Fruit fly (Drosophila melanogaster): Measurements from ENCODE around the gene alpha4GT1.

Gene alpha4GT1

DNA sequence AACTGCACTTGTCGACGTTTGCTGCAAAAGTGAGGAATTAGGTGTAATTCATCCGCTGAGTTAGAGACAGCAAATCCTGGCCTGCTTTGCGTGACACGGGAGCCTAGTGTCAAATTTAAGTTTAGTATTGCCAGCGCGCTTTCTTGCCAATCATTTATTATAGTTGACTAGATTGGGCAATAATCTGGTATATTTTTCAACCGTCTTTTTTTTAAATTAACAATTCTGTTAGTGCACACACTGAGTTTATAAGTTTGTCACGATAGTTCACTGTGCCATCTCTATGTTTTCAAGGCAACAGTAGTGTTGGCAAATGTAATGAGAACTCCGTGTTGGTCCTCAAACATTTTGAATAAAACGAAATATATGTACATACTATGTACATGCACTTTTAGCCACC lies 46.1 kb downstream of the alpha4GT1 start, which contains the start of the genes CG9641 and CG3165 (continued):
- TF ChIP-seq rib (GFP tag; IDR thresholded peaks at IDR 0.05) (no peak), Med (GFP tag) (peak; percentile 98), bsh (GFP tag; optimal IDR thresholded peaks at IDR 0.05) (peak; percentile 77 to 85), CTCF (GFP tag; optimal IDR thresholded peaks at IDR 0.05) (peak; percentile 35), repo (GFP tag; optimal IDR thresholded peaks at IDR 0.05) (peak; percentile 72), Hr3 (GFP tag; optimal IDR thresholded peaks at IDR 0.05) (peak; percentile 82), HLH3B (GFP tag; IDR thresholded peaks at IDR 0.05) (peak; percentile 80), Oli (tag; optimal IDR thresholded peaks at IDR 0.05) (peak; percentile 75), dan (GFP tag; IDR thresholded peaks at IDR 0.05) (peak; percentile 60; the same call in 1 of the 2 replicates), sim (GFP tag; IDR thresholded peaks at IDR 0.05) (peak; percentile 21; the same call in 1 of the 2 replicates), tio (GFP tag; optimal IDR thresholded peaks at IDR 0.05) (no peak), kay (GFP tag; optimal IDR thresholded peaks at IDR 0.05) (peak; percentile 81), Deaf1 (tag; optimal IDR thresholded peaks at IDR 0.05) (no peak), caup (GFP tag; optimal IDR thresholded peaks at IDR 0.05; ENCODE audit: severe bottlenecking) (peak; percentile 83), row (GFP tag; IDR thresholded peaks at IDR 0.05) (peak; percentile 98), Hmx (GFP tag; optimal IDR thresholded peaks at IDR 0.05) (no peak), Oaz (GFP tag; IDR thresholded peaks at IDR 0.05) (peak; percentile 66; the same call in 1 of the 2 replicates), CG7357 (GFP tag; IDR thresholded peaks at IDR 0.05) (peak; percentile 69; the same call in 2 of the 3 replicates), Camta (GFP tag; optimal IDR thresholded peaks at IDR 0.05) (peak; percentile 86), CG43689 (GFP tag; IDR thresholded peaks at IDR 0.05) (peak; percentile 52), Spps (tag; optimal IDR thresholded peaks at IDR 0.05) (peak; percentile 70), CG7556 (GFP tag; optimal IDR thresholded peaks at IDR 0.05) (peak; percentile 79), CG2116 (GFP tag; optimal IDR thresholded peaks at IDR 0.05) (peak; percentile 72), ase (GFP tag; IDR thresholded peaks at IDR 0.05) (peak; percentile 69), CG10209 (GFP tag; optimal IDR thresholded peaks at IDR 0.05) (peak; percentile 70), CG11093 (GFP tag; IDR thresholded peaks at IDR 0.05) (peak; percentile 73; the same call in 1 of the 3 replicates), Mes4 (GFP tag; optimal IDR thresholded peaks at IDR 0.05) (peak; percentile 80), peb (GFP tag; IDR thresholded peaks at IDR 0.05) (peak; percentile 73), cato (GFP tag; optimal IDR thresholded peaks at IDR 0.05; ENCODE audit: borderline replicate concordance) (peak; percentile 81), chn (GFP tag; optimal IDR thresholded peaks at IDR 0.05) (peak; percentile 91), Mrtf (GFP tag; IDR thresholded peaks at IDR 0.05) (peak; percentile 54; the same call in 1 of the 3 replicates), zf30C (GFP tag; optimal IDR thresholded peaks at IDR 0.05) (no peak), Adf1 (GFP tag; IDR thresholded peaks at IDR 0.05) (peak; percentile 61), CG8924 (tag; optimal IDR thresholded peaks at IDR 0.05) (peak; percentile 82), CG1647 (GFP tag; optimal IDR thresholded peaks at IDR 0.05) (peak; percentile 84), Taf1 (GFP tag; IDR thresholded peaks at IDR 0.05) (peak; percentile 58; the same call in 1 of the 2 replicates), CG7786 (GFP tag; optimal IDR thresholded peaks at IDR 0.05) (peak; percentile 89), Fer3 (tag; optimal IDR thresholded peaks at IDR 0.05) (peak; percentile 74), oc (tag; optimal IDR thresholded peaks at IDR 0.05) (peak; percentile 75), CG33213 (GFP tag; optimal IDR thresholded peaks at IDR 0.05) (peak; percentile 90), HLH4C (GFP tag; IDR thresholded peaks at IDR 0.05; ENCODE audit: partially characterized antibody) (peak; percentile 90), bcd (GFP tag; optimal IDR thresholded peaks at IDR 0.05) (peak; percentile 80), CG12104 (GFP tag; optimal IDR thresholded peaks at IDR 0.05) (peak; percentile 75), jumu (GFP tag; optimal IDR thresholded peaks at IDR 0.05) (peak; percentile 90), crp (GFP tag; optimal IDR thresholded peaks at IDR 0.05) (peak in 1 of 2 experiments; percentile 46), CG18476 (GFP tag; optimal IDR thresholded peaks at IDR 0.05) (peak; percentile 77), CG10462 (GFP tag; optimal IDR thresholded peaks at IDR 0.05) (peak; percentile 70), PHDP (tag; optimal IDR thresholded peaks at IDR 0.05) (no peak), gro (GFP tag; optimal IDR thresholded peaks at IDR 0.05) (peak; percentile 92), CG7987 (GFP tag; optimal IDR thresholded peaks at IDR 0.05) (peak; percentile 62), maf-S (GFP tag; optimal IDR thresholded peaks at IDR 0.05) (peak; percentile 88)

Measured in whole organism, embryonic.